Fruit fly (Drosophila melanogaster): Measurements from ENCODE around the gene CG1529.

Gene CG1529

dm6 chrX:21044831-21045447 lies 13.2 kb upstream of the CG1529 start, which contains the start of gene Cbs (continued):
- no peak for TF ChIP-seq knrl (GFP tag; IDR thresholded peaks at IDR 0.05; ENCODE audit: partially characterized antibody)
- TF ChIP-seq lola (GFP tag; optimal IDR thresholded peaks at IDR 0.05), result peak in 1 of 3 experiments; percentile 68
- peak; percentile 12 for TF ChIP-seq MTF-1 (GFP tag; optimal IDR thresholded peaks at IDR 0.05; ENCODE audit: borderline replicate concordance)
- no peak for TF ChIP-seq CG7963 (GFP tag; IDR thresholded peaks at IDR 0.05; ENCODE audit: partially characterized antibody)
- TF ChIP-seq CG4707 (GFP tag; optimal IDR thresholded peaks at IDR 0.05), result peak; percentile 69
- TF ChIP-seq B-H1 (GFP tag; IDR thresholded peaks at IDR 0.05), result 0 out of 3 replicates have a peak, but pooled peaks have one; percentile 23
- no peak for TF ChIP-seq ato (GFP tag; IDR thresholded peaks at IDR 0.05; ENCODE audit: partially characterized antibody)
- peak; percentile 10 for TF ChIP-seq CG12219 (GFP tag; optimal IDR thresholded peaks at IDR 0.05)
- TF ChIP-seq dysf (GFP tag; IDR thresholded peaks at IDR 0.05), result peak; percentile 71
- TF ChIP-seq CG2889 (GFP tag; IDR thresholded peaks at IDR 0.05), result 0 out of 3 replicates have a peak, but pooled peaks have one; percentile 62
- TF ChIP-seq CG7556 (GFP tag; optimal IDR thresholded peaks at IDR 0.05), result peak; percentile 84
- TF ChIP-seq ranshi (GFP tag; IDR thresholded peaks at IDR 0.05), result peak; percentile 70
- TF ChIP-seq crp (GFP tag; optimal IDR thresholded peaks at IDR 0.05), result no peak
- TF ChIP-seq ara (GFP tag; IDR thresholded peaks at IDR 0.05), result peak; percentile 45
- TF ChIP-seq Awh (GFP tag; IDR thresholded peaks at IDR 0.05), result peak; percentile 34; the same call in 1 of the 2 replicates
- peak; percentile 88 for TF ChIP-seq Deaf1 (tag; optimal IDR thresholded peaks at IDR 0.05)
- peak; percentile 54 for TF ChIP-seq PHDP (tag; optimal IDR thresholded peaks at IDR 0.05)
- TF ChIP-seq Taf1 (GFP tag; IDR thresholded peaks at IDR 0.05), result peak; percentile 50; the same call in 1 of the 2 replicates
- peak; percentile 44 for TF ChIP-seq chn (GFP tag; optimal IDR thresholded peaks at IDR 0.05)
- TF ChIP-seq Bdp1 (GFP tag; optimal IDR thresholded peaks at IDR 0.05), result no peak
- TF ChIP-seq prd (optimal IDR thresholded peaks at IDR 0.05), result no peak
- TF ChIP-seq prd (GFP tag; IDR thresholded peaks at IDR 0.05), result peak; percentile 78
- no peak for TF ChIP-seq Doc3 (GFP tag; IDR thresholded peaks at IDR 0.05; ENCODE audit: partially characterized antibody)
- peak; percentile 21; the same call in 1 of the 2 replicates for TF ChIP-seq ro (GFP tag; IDR thresholded peaks at IDR 0.05)
- peak; percentile 42 for TF ChIP-seq CG30431 (GFP tag; optimal IDR thresholded peaks at IDR 0.05)
- peak; percentile 72; the same call in 1 of the 2 replicates for TF ChIP-seq Xrp1 (GFP tag; IDR thresholded peaks at IDR 0.05)
- TF ChIP-seq CG32767 (GFP tag; IDR thresholded peaks at IDR 0.05), result peak; percentile 49; the same call in 1 of the 2 replicates
- no peak for TF ChIP-seq CG10959 (GFP tag; IDR thresholded peaks at IDR 0.05)
- peak; percentile 49 for TF ChIP-seq MBD-R2 (GFP tag; IDR thresholded peaks at IDR 0.05)
- TF ChIP-seq CG1024 (GFP tag; IDR thresholded peaks at IDR 0.05), result 0 out of 2 replicates have a peak, but pooled peaks have one; percentile 32
- TF ChIP-seq tin (GFP tag; optimal IDR thresholded peaks at IDR 0.05), result peak; percentile 54
- TF ChIP-seq odd (GFP tag; optimal IDR thresholded peaks at IDR 0.05), result peak; percentile 63
- TF ChIP-seq CG8388 (GFP tag; optimal IDR thresholded peaks at IDR 0.05), result peak; percentile 34
- TF ChIP-seq mam (GFP tag; optimal IDR thresholded peaks at IDR 0.05), result peak; percentile 11
- peak; percentile 74 for TF ChIP-seq CG13775 (GFP tag; optimal IDR thresholded peaks at IDR 0.05)
- TF ChIP-seq D19B (GFP tag; optimal IDR thresholded peaks at IDR 0.05), result peak; percentile 67
- TF ChIP-seq Dad (GFP tag; optimal IDR thresholded peaks at IDR 0.05), result no peak
- no peak for TF ChIP-seq ac (GFP tag; optimal IDR thresholded peaks at IDR 0.05)
- no peak for TF ChIP-seq Elba2 (GFP tag; optimal IDR thresholded peaks at IDR 0.05)
- peak; percentile 56 for TF ChIP-seq az2 (GFP tag; optimal IDR thresholded peaks at IDR 0.05)
- TF ChIP-seq Nf-YC (tag; optimal IDR thresholded peaks at IDR 0.05), result peak; percentile 70
- peak; percentile 10 for TF ChIP-seq CG13123 (GFP tag; optimal IDR thresholded peaks at IDR 0.05)
- TF ChIP-seq Hr51 (GFP tag; optimal IDR thresholded peaks at IDR 0.05), result peak; percentile 2 to 68
- TF ChIP-seq CG18011 (GFP tag; optimal IDR thresholded peaks at IDR 0.05), result no peak
- TF ChIP-seq CG31441 (GFP tag; IDR thresholded peaks at IDR 0.05), result peak; percentile 76
- TF ChIP-seq CG3995 (GFP tag; optimal IDR thresholded peaks at IDR 0.05), result no peak
- 0 out of 2 replicates have a peak, but pooled peaks have one; percentile 42 for TF ChIP-seq seq (GFP tag; IDR thresholded peaks at IDR 0.05)
- no peak for TF ChIP-seq Atf-2 (GFP tag; optimal IDR thresholded peaks at IDR 0.05)
- no peak for TF ChIP-seq dati (GFP tag; IDR thresholded peaks at IDR 0.05)

All from whole organism, embryonic.